Worm (Caenorhabditis elegans) whole organism, midembryonic: ENCODE data around the gene C42C1.12.
"Not testable (repeated sequence)": the region's sequence is repeated elsewhere in the genome, so short reads cannot be mapped to it uniquely, and the experiment has no call there.

Source experiments
- T22C8.4 ChIP-seq: fragments of 200-800 bp; sonication (Bioruptor generic); IDR thresholded peaks from 2 replicates; pipeline ENCODE4 v1.3.6; 2022; ENCODE audit warnings: missing genetic modification characterization, missing compliant biosample characterization
- cog-1 ChIP-seq: sonication (generic microtip); optimal IDR thresholded peaks from 2 replicates; lab custom pipeline; 2016; ENCODE audit warnings: missing genetic modification characterization, missing compliant biosample characterization
- flt-1 ChIP-seq: fragments of 200-800 bp; sonication (Bioruptor generic); IDR thresholded peaks from 2 replicates; pipeline ENCODE4 v1.3.6; 2022; ENCODE audit warnings: missing genetic modification characterization, missing compliant biosample characterization
- klf-2 ChIP-seq: fragments of 200-800 bp; sonication (Bioruptor generic); conservative IDR thresholded peaks from 2 replicates; pipeline ENCODE4 v1.3.6; 2022; ENCODE audit warnings: missing genetic modification reagents, missing genetic modification characterization, missing compliant biosample characterization
- med-1 ChIP-seq: sonication (generic microtip); optimal IDR thresholded peaks from 2 replicates; lab custom pipeline; 2017; ENCODE audit warnings: missing genetic modification characterization, mild to moderate bottlenecking, missing compliant biosample characterization, antibody characterized with exemption, missing genetic modification reagents; ENCODE audit not compliant: insufficient read depth
- ref-1 ChIP-seq: fragments of 200-800 bp; sonication (Bioruptor generic); conservative IDR thresholded peaks from 2 replicates; pipeline ENCODE4 v1.3.6; 2022; ENCODE audit warnings: missing genetic modification reagents, missing genetic modification characterization, missing compliant biosample characterization
- tab-1 ChIP-seq: fragments of 200-800 bp; sonication (Bioruptor generic); IDR thresholded peaks from 2 replicates; pipeline ENCODE4 v1.3.6; 2022; ENCODE audit warnings: missing genetic modification characterization, missing compliant biosample characterization
- ztf-23 ChIP-seq: fragments of 200-800 bp; sonication (Bioruptor generic); IDR thresholded peaks from 2 replicates; pipeline ENCODE4 v1.3.6; 2022; ENCODE audit warnings: missing genetic modification reagents, missing genetic modification characterization, missing compliant biosample characterization
- ztf-29 ChIP-seq: fragments of 200-800 bp; sonication (Bioruptor generic); IDR thresholded peaks from 2 replicates; pipeline ENCODE4 v1.3.6; 2022; ENCODE audit warnings: missing genetic modification reagents, missing genetic modification characterization, missing compliant biosample characterization

C42C1.12 gene

ce11 chrIV:12282157-12282789, at the start of gene C42C1.12, which contains the start of gene C42C1.19:
Gene C42C1.12, minus strand, starts transcription at chrIV:12282207.
Gene C42C1.19, plus strand, starts transcription at chrIV:12282739.
- no peak for TF ChIP-seq ztf-23 (GFP tag; lab: Robert Waterston, UW)
- TF ChIP-seq flt-1 (GFP tag; lab: Robert Waterston, UW): no peak
- TF ChIP-seq ztf-29 (GFP tag; lab: Robert Waterston, UW): no peak
- no peak for TF ChIP-seq T22C8.4
- no peak for TF ChIP-seq med-1 (GFP tag; lab: Kevin White, UChicago)
- TF ChIP-seq klf-2 (GFP tag; lab: Robert Waterston, UW): no peak
- no peak for TF ChIP-seq cog-1 (tag; lab: Kevin White, UChicago)
- TF ChIP-seq ref-1 (GFP tag; lab: Robert Waterston, UW): no peak
- no peak for TF ChIP-seq tab-1 (GFP tag; lab: Robert Waterston, UW)

- TF ChIP-seq T22C8.4: no peak
- no peak for TF ChIP-seq tab-1 (GFP tag; lab: Robert Waterston, UW)
- TF ChIP-seq med-1 (GFP tag; lab: Kevin White, UChicago): no peak
- no peak for TF ChIP-seq flt-1 (GFP tag; lab: Robert Waterston, UW)
- TF ChIP-seq ztf-23 (GFP tag; lab: Robert Waterston, UW): no peak
- TF ChIP-seq cog-1 (tag; lab: Kevin White, UChicago): no peak
- TF ChIP-seq ztf-29 (GFP tag; lab: Robert Waterston, UW): no peak
- no peak for TF ChIP-seq ref-1 (GFP tag; lab: Robert Waterston, UW)
- TF ChIP-seq klf-2 (GFP tag; lab: Robert Waterston, UW): no peak
Measured at ce11 chrIV:12330840-12331359, 48.9 kb upstream of the C42C1.12 start, which contains the start of gene ufd-1. Gene ufd-1, minus strand, starts transcription at chrIV:12330890.

- not testable (repeated sequence) for TF ChIP-seq T22C8.4; med-1 (GFP tag; lab: Kevin White, UChicago); ztf-23 (GFP tag; lab: Robert Waterston, UW)
Measured at ce11 chrIV:12326932-12327331, 44.9 kb upstream of the C42C1.12 start, which contains the start of gene F19B6.3. Gene F19B6.3, plus strand, starts transcription at chrIV:12327232.

ce11 chrIV:12311597-12311996, 29.6 kb upstream of the C42C1.12 start, which contains the start of gene oac-58:
Gene oac-58, minus strand, starts transcription at chrIV:12311697.
- no peak for TF ChIP-seq tab-1 (GFP tag; lab: Robert Waterston, UW)
- TF ChIP-seq med-1 (GFP tag; lab: Kevin White, UChicago): no peak
- no peak for TF ChIP-seq klf-2 (GFP tag; lab: Robert Waterston, UW)
- TF ChIP-seq ztf-29 (GFP tag; lab: Robert Waterston, UW): no peak
- no peak for TF ChIP-seq flt-1 (GFP tag; lab: Robert Waterston, UW)
- no peak for TF ChIP-seq ref-1 (GFP tag; lab: Robert Waterston, UW)
- TF ChIP-seq ztf-23 (GFP tag; lab: Robert Waterston, UW): no peak
- TF ChIP-seq T22C8.4: no peak

- TF ChIP-seq flt-1 (GFP tag; lab: Robert Waterston, UW) (no peak), ref-1 (GFP tag; lab: Robert Waterston, UW) (no peak), tab-1 (GFP tag; lab: Robert Waterston, UW) (no peak), ztf-23 (GFP tag; lab: Robert Waterston, UW) (no peak), T22C8.4 (no peak), med-1 (GFP tag; lab: Kevin White, UChicago) (no peak), ztf-29 (GFP tag; lab: Robert Waterston, UW) (no peak), klf-2 (GFP tag; lab: Robert Waterston, UW) (no peak), cog-1 (tag; lab: Kevin White, UChicago) (no peak)
Measured at ce11 chrIV:12307720-12308119, 25.7 kb upstream of the C42C1.12 start, which contains the start of gene oac-57. Gene oac-57, minus strand, starts transcription at chrIV:12307820.

ce11 chrIV:12305956-12306355, 23.9 kb upstream of the C42C1.12 start:
- no peak for TF ChIP-seq klf-2 (GFP tag; lab: Robert Waterston, UW)
- TF ChIP-seq ztf-29 (GFP tag; lab: Robert Waterston, UW): no peak
- TF ChIP-seq T22C8.4: no peak
- no peak for TF ChIP-seq ref-1 (GFP tag; lab: Robert Waterston, UW)
- TF ChIP-seq cog-1 (tag; lab: Kevin White, UChicago): no peak
- no peak for TF ChIP-seq flt-1 (GFP tag; lab: Robert Waterston, UW)
- TF ChIP-seq tab-1 (GFP tag; lab: Robert Waterston, UW): no peak
- no peak for TF ChIP-seq med-1 (GFP tag; lab: Kevin White, UChicago)
- no peak for TF ChIP-seq ztf-23 (GFP tag; lab: Robert Waterston, UW)

ce11 chrIV:12304750-12305149, 22.7 kb upstream of the C42C1.12 start:
- TF ChIP-seq T22C8.4 (no peak), cog-1 (tag; lab: Kevin White, UChicago) (no peak), med-1 (GFP tag; lab: Kevin White, UChicago) (no peak), ztf-29 (GFP tag; lab: Robert Waterston, UW) (no peak), tab-1 (GFP tag; lab: Robert Waterston, UW) (no peak), klf-2 (GFP tag; lab: Robert Waterston, UW) (no peak), ztf-23 (GFP tag; lab: Robert Waterston, UW) (no peak), flt-1 (GFP tag; lab: Robert Waterston, UW) (no peak), ref-1 (GFP tag; lab: Robert Waterston, UW) (no peak)

ce11 chrIV:12302885-12303284, 20.9 kb upstream of the C42C1.12 start:
- TF ChIP-seq cog-1 (tag; lab: Kevin White, UChicago) (no peak), klf-2 (GFP tag; lab: Robert Waterston, UW) (no peak), ztf-29 (GFP tag; lab: Robert Waterston, UW) (no peak), flt-1 (GFP tag; lab: Robert Waterston, UW) (no peak), ref-1 (GFP tag; lab: Robert Waterston, UW) (no peak), T22C8.4 (no peak), ztf-23 (GFP tag; lab: Robert Waterston, UW) (no peak), tab-1 (GFP tag; lab: Robert Waterston, UW) (no peak), med-1 (GFP tag; lab: Kevin White, UChicago) (no peak)
